Worm (Caenorhabditis elegans) whole organism, L1 larva: Measurements from ENCODE around the gene F48B9.3.

Experiments used
- C16A3.4 ChIP-seq: fragments of 150-350 bp; optimal IDR thresholded peaks from 2 replicates; lab custom pipeline; 2014; ENCODE audit warnings: missing biosample characterization, missing genetic modification characterization
- C34B4.2 ChIP-seq: sonication (generic microtip); optimal IDR thresholded peaks from 2 replicates; lab custom pipeline; 2017; ENCODE audit warnings: mild to moderate bottlenecking, missing genetic modification characterization, missing compliant biosample characterization
- Y116A8C.19 ChIP-seq: sonication (generic microtip); optimal IDR thresholded peaks from 2 replicates; lab custom pipeline; 2016; ENCODE audit warnings: missing compliant biosample characterization, missing genetic modification characterization, borderline replicate concordance
- aha-1 ChIP-seq: fragments of 150-350 bp; optimal IDR thresholded peaks from 2 replicates; lab custom pipeline; 2014; ENCODE audit warnings: missing biosample characterization, missing genetic modification characterization
- ama-1 ChIP-seq: fragments of 150-350 bp; optimal IDR thresholded peaks from 2 replicates; lab custom pipeline; 2014
- blmp-1 ChIP-seq: fragments of 150-350 bp; optimal IDR thresholded peaks from 2 replicates; lab custom pipeline; 2014; ENCODE audit warnings: missing biosample characterization, missing genetic modification characterization
- ceh-88 ChIP-seq: fragments of 200-800 bp; sonication (Bioruptor generic); IDR thresholded peaks from 2 replicates; pipeline ENCODE4 v1.3.6; 2022; ENCODE audit warnings: missing genetic modification characterization, missing compliant biosample characterization
- ces-1 ChIP-seq: fragments of 150-350 bp; optimal IDR thresholded peaks from 2 replicates; lab custom pipeline; 2014; ENCODE audit warnings: missing biosample characterization, missing genetic modification reagents, missing genetic modification characterization
- dsc-1 ChIP-seq: sonication (generic microtip); optimal IDR thresholded peaks from 2 replicates; lab custom pipeline; 2016; ENCODE audit warnings: mild to moderate bottlenecking, missing genetic modification characterization, missing compliant biosample characterization
- efl-1 ChIP-seq, 4 experiments: fragments of 150-350 bp; optimal IDR thresholded peaks in 3 of 4; peaks in 1 of 4; 1 replicate in 1 of 4; 2 replicates in 3 of 4; lab custom pipeline; 2014; ENCODE audit warnings: missing biosample characterization in 2 of 4, missing genetic modification characterization in 2 of 4, missing genetic modification reagents in 2 of 4
- efl-3 ChIP-seq: fragments of 200-800 bp; sonication (Bioruptor generic); optimal IDR thresholded peaks from 2 replicates; lab custom pipeline; 2018; ENCODE audit warnings: mild to moderate bottlenecking, missing genetic modification characterization, missing compliant biosample characterization
- egl-13 ChIP-seq: sonication (generic microtip); optimal IDR thresholded peaks from 2 replicates; lab custom pipeline; 2016; ENCODE audit warnings: missing genotype, missing genetic modification reagents, missing genetic modification characterization, missing compliant biosample characterization
- grh-1 ChIP-seq: fragments of 200-800 bp; sonication (Bioruptor generic); IDR thresholded peaks from 2 replicates; pipeline ENCODE4 v1.3.6; 2022; ENCODE audit warnings: missing genetic modification reagents, missing genetic modification characterization, missing compliant biosample characterization
- hlh-17 ChIP-seq: fragments of 200-800 bp; sonication (Bioruptor generic); optimal IDR thresholded peaks from 2 replicates; lab custom pipeline; 2018; ENCODE audit warnings: missing genetic modification characterization, mild to moderate bottlenecking, missing compliant biosample characterization, moderate library complexity, borderline replicate concordance
- isw-1 ChIP-seq: fragments of 200-800 bp; sonication (Bioruptor generic); IDR thresholded peaks from 2 replicates; pipeline ENCODE4 v1.3.6; 2022; ENCODE audit warnings: missing genetic modification characterization, missing compliant biosample characterization
- jun-1 ChIP-seq: fragments of 150-350 bp; optimal IDR thresholded peaks from 2 replicates; lab custom pipeline; 2014; ENCODE audit warnings: missing biosample characterization, missing genetic modification reagents, missing genetic modification characterization
- lin-14 ChIP-seq: fragments of 200-800 bp; sonication (Bioruptor generic); optimal IDR thresholded peaks from 2 replicates; lab custom pipeline; 2018; ENCODE audit warnings: mild to moderate bottlenecking, missing genetic modification characterization, moderate library complexity, missing compliant biosample characterization
- lsy-2 ChIP-seq, 2 experiments: fragments of 150-350 bp; optimal IDR thresholded peaks; 2 replicates each; lab custom pipeline; 2014; ENCODE audit warnings: missing biosample characterization in 2 of 2, missing genetic modification characterization in 2 of 2
- mdl-1 ChIP-seq, 2 experiments: fragments of 150-350 bp; optimal IDR thresholded peaks; 2 replicates each; lab custom pipeline; 2014 to 2017; ENCODE audit warnings: missing biosample characterization in 2 of 2, missing genetic modification characterization in 2 of 2, inconsistent platforms in 1 of 2
- mef-2 ChIP-seq: fragments of 150-350 bp; optimal IDR thresholded peaks from 2 replicates; lab custom pipeline; 2014; ENCODE audit warnings: missing biosample characterization, missing genetic modification characterization
- nhr-11 ChIP-seq: fragments of 150-350 bp; optimal IDR thresholded peaks from 2 replicates; lab custom pipeline; 2014; ENCODE audit warnings: missing biosample characterization, missing genetic modification characterization
- nhr-20 ChIP-seq: sonication (generic microtip); optimal IDR thresholded peaks from 2 replicates; lab custom pipeline; 2016; ENCODE audit warnings: mild to moderate bottlenecking, missing genetic modification characterization, missing compliant biosample characterization
- nhr-237 ChIP-seq: fragments of 150-350 bp; optimal IDR thresholded peaks from 2 replicates; lab custom pipeline; 2014; ENCODE audit warnings: missing biosample characterization, missing genetic modification characterization
- nhr-28 ChIP-seq: fragments of 150-350 bp; optimal IDR thresholded peaks from 2 replicates; lab custom pipeline; 2014; ENCODE audit warnings: missing biosample characterization, missing genetic modification characterization
- nhr-47 ChIP-seq: sonication (generic microtip); optimal IDR thresholded peaks from 2 replicates; lab custom pipeline; 2016; ENCODE audit warnings: mild to moderate bottlenecking, missing genetic modification characterization, moderate library complexity, missing compliant biosample characterization
- nhr-71 ChIP-seq: sonication (generic microtip); optimal IDR thresholded peaks from 2 replicates; lab custom pipeline; 2016; ENCODE audit warnings: mild to moderate bottlenecking, missing genetic modification characterization, moderate library complexity, missing compliant biosample characterization
- nhr-77 ChIP-seq: fragments of 150-350 bp; optimal IDR thresholded peaks from 2 replicates; lab custom pipeline; 2014; ENCODE audit warnings: missing biosample characterization, missing genetic modification characterization
- nhr-85 ChIP-seq: sonication (generic microtip); peaks from one replicate; lab custom pipeline; 2016; ENCODE audit warnings: missing genetic modification characterization, inconsistent platforms, missing compliant biosample characterization
- nhr-90 ChIP-seq: sonication (generic microtip); optimal IDR thresholded peaks from 2 replicates; lab custom pipeline; 2016; ENCODE audit warnings: mild to moderate bottlenecking, missing genetic modification characterization, missing compliant biosample characterization; ENCODE audit not compliant: poor library complexity
- pag-3 ChIP-seq: sonication (generic microtip); optimal IDR thresholded peaks from 2 replicates; lab custom pipeline; 2017; ENCODE audit warnings: missing genetic modification characterization, mild to moderate bottlenecking, missing compliant biosample characterization, antibody characterized with exemption, borderline replicate concordance; ENCODE audit not compliant: insufficient read depth
- pax-3 ChIP-seq: fragments of 200-800 bp; sonication (Bioruptor generic); optimal IDR thresholded peaks from 2 replicates; lab custom pipeline; 2018; ENCODE audit warnings: mild to moderate bottlenecking, missing genetic modification characterization, moderate library complexity, missing compliant biosample characterization
- pqm-1 ChIP-seq: sonication (generic microtip); optimal IDR thresholded peaks from 3 replicates; lab custom pipeline; 2017; ENCODE audit warnings: missing biosample characterization, missing genetic modification characterization
- rnt-1 ChIP-seq: sonication (generic microtip); optimal IDR thresholded peaks from 2 replicates; lab custom pipeline; 2016; ENCODE audit warnings: mild to moderate bottlenecking, missing genetic modification characterization, moderate library complexity, missing compliant biosample characterization
- skn-1 ChIP-seq: fragments of 150-350 bp; optimal IDR thresholded peaks from 2 replicates; lab custom pipeline; 2014; ENCODE audit warnings: missing biosample characterization, missing genetic modification characterization
- snu-23 ChIP-seq: sonication (generic microtip); optimal IDR thresholded peaks from 2 replicates; lab custom pipeline; 2016; ENCODE audit warnings: missing genetic modification characterization, missing compliant biosample characterization
- sox-4 ChIP-seq: sonication (generic microtip); optimal IDR thresholded peaks from 2 replicates; lab custom pipeline; 2016; ENCODE audit warnings: missing genetic modification characterization, missing compliant biosample characterization
- sptf-1 ChIP-seq: fragments of 150-350 bp; optimal IDR thresholded peaks from 2 replicates; lab custom pipeline; 2014; ENCODE audit warnings: missing biosample characterization, missing genetic modification characterization
- sup-37 ChIP-seq: fragments of 200-800 bp; sonication (Bioruptor generic); optimal IDR thresholded peaks from 2 replicates; lab custom pipeline; 2018; ENCODE audit warnings: mild to moderate bottlenecking, missing genetic modification characterization, missing compliant biosample characterization
- tbx-2 ChIP-seq: sonication (generic microtip); optimal IDR thresholded peaks from 2 replicates; lab custom pipeline; 2016; ENCODE audit warnings: missing genetic modification characterization, missing compliant biosample characterization
- unc-130 ChIP-seq: fragments of 150-350 bp; optimal IDR thresholded peaks from 2 replicates; lab custom pipeline; 2017; ENCODE audit warnings: missing biosample characterization, missing genetic modification characterization, inconsistent platforms
- unc-86 ChIP-seq: sonication (generic microtip); optimal IDR thresholded peaks from 2 replicates; lab custom pipeline; 2016; ENCODE audit warnings: missing genetic modification characterization, missing compliant biosample characterization
- xbp-1 ChIP-seq: sonication (generic microtip); optimal IDR thresholded peaks from 2 replicates; lab custom pipeline; 2016; ENCODE audit warnings: missing genetic modification characterization, missing compliant biosample characterization
- zag-1 ChIP-seq: fragments of 150-350 bp; optimal IDR thresholded peaks from 2 replicates; lab custom pipeline; 2014; ENCODE audit warnings: missing biosample characterization, missing genetic modification characterization
- ztf-11 ChIP-seq, 2 experiments: sonication (generic microtip); optimal IDR thresholded peaks; 2 replicates each; lab custom pipeline; 2016 to 2017; ENCODE audit warnings: missing genetic modification characterization in 2 of 2, missing biosample characterization in 1 of 2, missing compliant biosample characterization in 1 of 2
- ztf-4 ChIP-seq: fragments of 150-350 bp; optimal IDR thresholded peaks from 2 replicates; lab custom pipeline; 2014; ENCODE audit warnings: missing biosample characterization, missing genetic modification characterization

F48B9.3 gene

ce11 chrX:2164751-2165150, at the start of gene F48B9.3:
Gene F48B9.3 (plus strand): TSS chrX:2165051.
- TF ChIP-seq zag-1 (no peak), sup-37 (no peak), lin-14 (GFP tag; lab: Kevin White, UChicago) (no peak), rnt-1 (tag; lab: Kevin White, UChicago) (no peak), mef-2 (tag; lab: Kevin White, UChicago) (no peak), pax-3 (tag; lab: Kevin White, UChicago) (no peak), nhr-20 (no peak), isw-1 (GFP tag; lab: Robert Waterston, UW) (no peak), efl-1 (optimal IDR thresholded peaks at IDR 0.05; lab: Kevin White, UChicago) (no peak), efl-1 (GFP tag; optimal IDR thresholded peaks at IDR 0.05 in 1 of 2; lab: Kevin White, UChicago) (no peak), mdl-1 (tag; optimal IDR thresholded peaks at IDR 0.05; lab: Kevin White, UChicago) (no peak), ztf-11 (tag; optimal IDR thresholded peaks at IDR 0.05; lab: Kevin White, UChicago) (no peak), ama-1 (no peak), C34B4.2 (no peak), unc-130 (tag; lab: Kevin White, UChicago) (no peak), grh-1 (GFP tag; lab: Robert Waterston, UW) (no peak), nhr-47 (tag; lab: Kevin White, UChicago) (no peak), tbx-2 (tag; lab: Kevin White, UChicago) (no peak), nhr-11 (tag; lab: Kevin White, UChicago) (no peak)

ce11 chrX:2116304-2116867, 48.5 kb upstream of the F48B9.3 start:
- peak; percentile 10 for TF ChIP-seq ztf-4 (tag; lab: Kevin White, UChicago)
- no peak for TF ChIP-seq zag-1
- no peak for TF ChIP-seq C16A3.4 (tag; lab: Kevin White, UChicago)
- TF ChIP-seq nhr-20, result peak; percentile 4
- peak; percentile 77 for TF ChIP-seq nhr-85 (tag; lab: Kevin White, UChicago)
- no peak for TF ChIP-seq xbp-1 (tag; lab: Kevin White, UChicago)
- TF ChIP-seq efl-3, result no peak
- TF ChIP-seq blmp-1 (tag; lab: Kevin White, UChicago), result peak; percentile 83
- TF ChIP-seq nhr-90, result no peak
- TF ChIP-seq dsc-1 (tag; lab: Kevin White, UChicago), result no peak
- no peak for TF ChIP-seq nhr-237 (tag; lab: Kevin White, UChicago)
- TF ChIP-seq nhr-11 (tag; lab: Kevin White, UChicago), result no peak
- peak; percentile 9 for TF ChIP-seq nhr-71 (tag; lab: Kevin White, UChicago)
- TF ChIP-seq mdl-1 (tag; optimal IDR thresholded peaks at IDR 0.05; lab: Kevin White, UChicago), result no peak
- peak; percentile 19 for TF ChIP-seq lin-14 (GFP tag; lab: Kevin White, UChicago)
- TF ChIP-seq nhr-28, result no peak
- no peak for TF ChIP-seq egl-13

ce11 chrX:2118162-2118561, 46.7 kb upstream of the F48B9.3 start, which contains the start of gene swip-10:
Gene swip-10 (minus strand): TSS chrX:2118262.
- TF ChIP-seq ztf-4 (tag; lab: Kevin White, UChicago), result no peak
- peak; percentile 60 for TF ChIP-seq blmp-1 (tag; lab: Kevin White, UChicago)
- no peak for TF ChIP-seq skn-1 (tag; lab: Kevin White, UChicago)
- no peak for TF ChIP-seq Y116A8C.19 (tag; lab: Kevin White, UChicago)

ce11 chrX:2120961-2121360, 43.9 kb upstream of the F48B9.3 start, which contains the start of gene gpa-5:
Gene gpa-5 (minus strand): TSS chrX:2121061.
- TF ChIP-seq sox-4 (no peak), unc-130 (tag; lab: Kevin White, UChicago) (no peak), pag-3 (tag; lab: Kevin White, UChicago) (no peak), unc-86 (no peak), hlh-17 (GFP tag; lab: Kevin White, UChicago) (no peak), nhr-77 (tag; lab: Kevin White, UChicago) (no peak), jun-1 (tag; lab: Kevin White, UChicago) (no peak), ceh-88 (GFP tag; lab: Robert Waterston, UW) (no peak), C34B4.2 (no peak), nhr-47 (tag; lab: Kevin White, UChicago) (no peak), pax-3 (tag; lab: Kevin White, UChicago) (no peak), aha-1 (tag; lab: Kevin White, UChicago) (no peak), ces-1 (no peak), snu-23 (GFP tag; lab: Kevin White, UChicago) (no peak), pqm-1 (tag; lab: Kevin White, UChicago) (no peak), sptf-1 (no peak), lsy-2 (tag; optimal IDR thresholded peaks at IDR 0.05; lab: Kevin White, UChicago) (no peak), nhr-90 (no peak)
